Fruit fly (Drosophila melanogaster): ENCODE results near the gene CG42537.

dm6 chr3R:6329774-6330298, 47.8 kb upstream of the CG42537 start, which contains the start of gene Osi18:
- TF ChIP-seq CG8478 (optimal IDR thresholded peaks at IDR 0.05) (no peak), pan (optimal IDR thresholded peaks at IDR 0.05) (no peak), psq (optimal IDR thresholded peaks at IDR 0.05) (no peak)
